Worm (Caenorhabditis elegans) whole organism, L1 larva: ENCODE measurements around the gene slc-28.1.
A peak's percentile ranks its signal among the peaks of the same experiment; 100 is the strongest.

Experiments
- C04F5.9 ChIP-seq: sonication (generic microtip); optimal IDR thresholded peaks from 2 replicates; lab custom pipeline; 2016; ENCODE audit warnings: missing genetic modification characterization, missing compliant biosample characterization
- C34B4.2 ChIP-seq: sonication (generic microtip); optimal IDR thresholded peaks from 2 replicates; lab custom pipeline; 2017; ENCODE audit warnings: mild to moderate bottlenecking, missing genetic modification characterization, missing compliant biosample characterization
- Y116A8C.19 ChIP-seq: sonication (generic microtip); optimal IDR thresholded peaks from 2 replicates; lab custom pipeline; 2016; ENCODE audit warnings: missing compliant biosample characterization, missing genetic modification characterization, borderline replicate concordance
- alr-1 ChIP-seq: fragments of 200-800 bp; sonication (Bioruptor generic); optimal IDR thresholded peaks from 2 replicates; lab custom pipeline; 2018; ENCODE audit warnings: borderline replicate concordance, mild to moderate bottlenecking, missing genetic modification characterization, missing compliant biosample characterization
- ceh-82 ChIP-seq, 3 experiments: fragments of 150-350 bp in 1 of 3; sonication (generic microtip) in 2 of 3; optimal IDR thresholded peaks; 2 replicates each; lab custom pipeline; 2014 to 2017; ENCODE audit warnings: missing biosample characterization in 3 of 3, missing genetic modification characterization in 3 of 3
- ceh-88 ChIP-seq: fragments of 200-800 bp; sonication (Bioruptor generic); IDR thresholded peaks from 2 replicates; pipeline ENCODE4 v1.3.6; 2022; ENCODE audit warnings: missing genetic modification characterization, missing compliant biosample characterization
- ceh-90 ChIP-seq: sonication (generic microtip); optimal IDR thresholded peaks from 2 replicates; lab custom pipeline; 2016; ENCODE audit warnings: missing genetic modification characterization, missing compliant biosample characterization
- efl-1 ChIP-seq, 4 experiments: fragments of 150-350 bp; optimal IDR thresholded peaks in 3 of 4; peaks in 1 of 4; 1 replicate in 1 of 4; 2 replicates in 3 of 4; lab custom pipeline; 2014; ENCODE audit warnings: missing biosample characterization in 2 of 4, missing genetic modification characterization in 2 of 4, missing genetic modification reagents in 2 of 4
- egl-27 ChIP-seq, 2 experiments: fragments of 150-350 bp in 1 of 2; sonication (generic microtip); optimal IDR thresholded peaks; 3 replicates each; lab custom pipeline; 2017 to 2018; ENCODE audit warnings: missing biosample characterization in 2 of 2, missing genetic modification characterization in 2 of 2, missing genetic modification reagents in 2 of 2
- fkh-8 ChIP-seq: sonication (generic microtip); optimal IDR thresholded peaks from 2 replicates; lab custom pipeline; 2016; ENCODE audit warnings: mild to moderate bottlenecking, missing genetic modification characterization, missing compliant biosample characterization
- fos-1 ChIP-seq: fragments of 150-350 bp; optimal IDR thresholded peaks from 2 replicates; lab custom pipeline; 2014; ENCODE audit warnings: missing biosample characterization, missing genetic modification characterization
- hlh-17 ChIP-seq: fragments of 200-800 bp; sonication (Bioruptor generic); optimal IDR thresholded peaks from 2 replicates; lab custom pipeline; 2018; ENCODE audit warnings: missing genetic modification characterization, mild to moderate bottlenecking, missing compliant biosample characterization, moderate library complexity, borderline replicate concordance
- hpl-2 ChIP-seq: fragments of 150-350 bp; optimal IDR thresholded peaks from 2 replicates; lab custom pipeline; 2014; ENCODE audit warnings: missing biosample characterization, missing genetic modification reagents, missing genetic modification characterization
- irx-1 ChIP-seq: sonication (generic microtip); optimal IDR thresholded peaks from 2 replicates; lab custom pipeline; 2016; ENCODE audit warnings: missing genetic modification characterization, missing compliant biosample characterization
- isw-1 ChIP-seq: fragments of 200-800 bp; sonication (Bioruptor generic); IDR thresholded peaks from 2 replicates; pipeline ENCODE4 v1.3.6; 2022; ENCODE audit warnings: missing genetic modification characterization, missing compliant biosample characterization
- lin-13 ChIP-seq: fragments of 150-350 bp; optimal IDR thresholded peaks from 2 replicates; lab custom pipeline; 2014; ENCODE audit warnings: missing biosample characterization, missing genetic modification reagents, missing genetic modification characterization
- lin-15B ChIP-seq: fragments of 150-350 bp; sonication (generic microtip); optimal IDR thresholded peaks from 3 replicates; lab custom pipeline; 2014; ENCODE audit warnings: missing biosample characterization, missing genetic modification characterization
- lir-3 ChIP-seq: sonication (generic microtip); optimal IDR thresholded peaks from 2 replicates; lab custom pipeline; 2016; ENCODE audit warnings: mild to moderate bottlenecking, missing genetic modification characterization, moderate library complexity, missing compliant biosample characterization; ENCODE audit not compliant: poor library complexity
- lsy-2 ChIP-seq, 2 experiments: fragments of 150-350 bp; optimal IDR thresholded peaks; 2 replicates each; lab custom pipeline; 2014; ENCODE audit warnings: missing biosample characterization in 2 of 2, missing genetic modification characterization in 2 of 2
- nhr-77 ChIP-seq: fragments of 150-350 bp; optimal IDR thresholded peaks from 2 replicates; lab custom pipeline; 2014; ENCODE audit warnings: missing biosample characterization, missing genetic modification characterization
- nhr-84 ChIP-seq: sonication (generic microtip); optimal IDR thresholded peaks from 2 replicates; lab custom pipeline; 2017; ENCODE audit warnings: missing biosample characterization, missing genetic modification characterization
- nhr-85 ChIP-seq: sonication (generic microtip); peaks from one replicate; lab custom pipeline; 2016; ENCODE audit warnings: missing genetic modification characterization, inconsistent platforms, missing compliant biosample characterization
- nhr-90 ChIP-seq: sonication (generic microtip); optimal IDR thresholded peaks from 2 replicates; lab custom pipeline; 2016; ENCODE audit warnings: mild to moderate bottlenecking, missing genetic modification characterization, missing compliant biosample characterization; ENCODE audit not compliant: poor library complexity
- pax-3 ChIP-seq: fragments of 200-800 bp; sonication (Bioruptor generic); optimal IDR thresholded peaks from 2 replicates; lab custom pipeline; 2018; ENCODE audit warnings: mild to moderate bottlenecking, missing genetic modification characterization, moderate library complexity, missing compliant biosample characterization
- skn-1 ChIP-seq: fragments of 150-350 bp; optimal IDR thresholded peaks from 2 replicates; lab custom pipeline; 2014; ENCODE audit warnings: missing biosample characterization, missing genetic modification characterization
- sup-37 ChIP-seq: fragments of 200-800 bp; sonication (Bioruptor generic); optimal IDR thresholded peaks from 2 replicates; lab custom pipeline; 2018; ENCODE audit warnings: mild to moderate bottlenecking, missing genetic modification characterization, missing compliant biosample characterization
- tlp-1 ChIP-seq: fragments of 150-350 bp; optimal IDR thresholded peaks from 2 replicates; lab custom pipeline; 2014; ENCODE audit warnings: missing biosample characterization, missing genetic modification characterization
- xbp-1 ChIP-seq: sonication (generic microtip); optimal IDR thresholded peaks from 2 replicates; lab custom pipeline; 2016; ENCODE audit warnings: missing genetic modification characterization, missing compliant biosample characterization
- ztf-4 ChIP-seq: fragments of 150-350 bp; optimal IDR thresholded peaks from 2 replicates; lab custom pipeline; 2014; ENCODE audit warnings: missing biosample characterization, missing genetic modification characterization

Gene slc-28.1

ce11 chrV:3431535-3431990 lies 32.1 kb upstream of the slc-28.1 start, which contains the start of the genes T20D4.19 and srj-9:
T20D4.19 (minus strand) TSS chrV:3431635.
srj-9 (plus strand) TSS chrV:3431940.
- TF ChIP-seq lin-15B (tag; lab: Kevin White, UChicago) (no peak), lsy-2 (tag; optimal IDR thresholded peaks at IDR 0.05; lab: Kevin White, UChicago) (no peak)

- no peak for TF ChIP-seq xbp-1 (tag; lab: Kevin White, UChicago)
- TF ChIP-seq efl-1 (optimal IDR thresholded peaks at IDR 0.05; lab: Kevin White, UChicago): no peak
- peak in 1 of 2 experiments; percentile 71 for TF ChIP-seq efl-1 (GFP tag; optimal IDR thresholded peaks at IDR 0.05 in 1 of 2; lab: Kevin White, UChicago)
Observed at ce11 chrV:3442609-3443008, 21.0 kb upstream of the slc-28.1 start.

ce11 chrV:3444777-3445089 lies 18.9 kb upstream of the slc-28.1 start, which contains the start of gene cfz-2:
cfz-2 (minus strand) TSS chrV:3444877.
- TF ChIP-seq efl-1 (optimal IDR thresholded peaks at IDR 0.05; lab: Kevin White, UChicago) (no peak), efl-1 (GFP tag; optimal IDR thresholded peaks at IDR 0.05 in 1 of 2; lab: Kevin White, UChicago) (no peak), xbp-1 (tag; lab: Kevin White, UChicago) (no peak)

- TF ChIP-seq sup-37 (GFP tag; lab: Kevin White, UChicago) (no peak), efl-1 (optimal IDR thresholded peaks at IDR 0.05; lab: Kevin White, UChicago) (no peak), efl-1 (GFP tag; optimal IDR thresholded peaks at IDR 0.05 in 1 of 2; lab: Kevin White, UChicago) (peak in 1 of 2 experiments; percentile 83), hlh-17 (GFP tag; lab: Kevin White, UChicago) (no peak)
- TF ChIP-seq, all 84 proteins: peak for 1
Observed at ce11 chrV:3445090-3445832, 18.4 kb upstream of the slc-28.1 start.

ce11 chrV:3449810-3450209 lies 13.8 kb upstream of the slc-28.1 start:
- TF ChIP-seq fos-1 (no peak), lir-3 (tag; lab: Kevin White, UChicago) (no peak), nhr-85 (tag; lab: Kevin White, UChicago) (no peak), fkh-8 (no peak), lin-13 (no peak), ceh-88 (GFP tag; lab: Robert Waterston, UW) (no peak), ztf-4 (tag; lab: Kevin White, UChicago) (no peak), pax-3 (no peak), hpl-2 (GFP tag; lab: Kevin White, UChicago) (no peak), nhr-77 (no peak)

ce11 chrV:3450351-3450750 lies 13.3 kb upstream of the slc-28.1 start:
- TF ChIP-seq alr-1 (no peak), irx-1 (tag; lab: Kevin White, UChicago) (no peak), C04F5.9 (tag; lab: Kevin White, UChicago) (no peak), egl-27 (tag; optimal IDR thresholded peaks at IDR 0.05; lab: Kevin White, UChicago) (no peak), C34B4.2 (tag; lab: Kevin White, UChicago) (no peak), nhr-90 (tag; lab: Kevin White, UChicago) (no peak), xbp-1 (tag; lab: Kevin White, UChicago) (no peak), lin-15B (tag; lab: Kevin White, UChicago) (no peak), tlp-1 (tag; lab: Kevin White, UChicago) (no peak), Y116A8C.19 (tag; lab: Kevin White, UChicago) (no peak), skn-1 (no peak), efl-1 (optimal IDR thresholded peaks at IDR 0.05; lab: Kevin White, UChicago) (no peak), efl-1 (GFP tag; optimal IDR thresholded peaks at IDR 0.05 in 1 of 2; lab: Kevin White, UChicago) (no peak), ceh-90 (tag; lab: Kevin White, UChicago) (no peak), ceh-82 (tag; optimal IDR thresholded peaks at IDR 0.05; lab: Kevin White, UChicago) (no peak), isw-1 (no peak), nhr-84 (no peak)
